Worm (Caenorhabditis elegans) whole organism, L4 larva: Measurements from ENCODE around the gene tps-2.

Experiments
- D1046.2 ChIP-seq: fragments of 200-800 bp; sonication (Bioruptor generic); IDR thresholded peaks from 2 replicates; pipeline ENCODE4 v1.3.6; 2022; ENCODE audit warnings: missing genetic modification characterization, missing compliant biosample characterization
- F10B5.3 ChIP-seq: sonication (generic microtip); optimal IDR thresholded peaks from 2 replicates; lab custom pipeline; 2016; ENCODE audit warnings: mild to moderate bottlenecking, missing genetic modification characterization, missing compliant biosample characterization
- F26F4.8 ChIP-seq: fragments of 200-800 bp; sonication (Bioruptor generic); conservative IDR thresholded peaks from 2 replicates; pipeline ENCODE4 v1.3.6; 2022; ENCODE audit warnings: missing genetic modification characterization, missing compliant biosample characterization
- F44E2.7 ChIP-seq: fragments of 200-800 bp; sonication (Bioruptor generic); IDR thresholded peaks from 2 replicates; pipeline ENCODE4 v2.1.2; 2022; ENCODE audit warnings: missing genetic modification characterization, missing compliant biosample characterization
- F49E8.2 ChIP-seq: sonication (generic microtip); optimal IDR thresholded peaks from 2 replicates; lab custom pipeline; 2016; ENCODE audit warnings: missing compliant biosample characterization, mild to moderate bottlenecking, missing genetic modification characterization, borderline replicate concordance
- T26A8.4 ChIP-seq: fragments of 200-800 bp; sonication (Bioruptor generic); IDR thresholded peaks from 2 replicates; pipeline ENCODE4 v1.3.6; 2022; ENCODE audit warnings: missing genetic modification characterization, missing compliant biosample characterization
- Y48G9A.11 ChIP-seq: fragments of 200-800 bp; sonication (Bioruptor generic); IDR thresholded peaks from 2 replicates; pipeline ENCODE4 v1.3.6; 2022; ENCODE audit warnings: missing genetic modification reagents, missing genetic modification characterization, missing compliant biosample characterization
- ZK337.2 ChIP-seq: fragments of 200-800 bp; sonication (Bioruptor generic); IDR thresholded peaks from 2 replicates; pipeline ENCODE4 v1.3.6; 2022; ENCODE audit warnings: missing genetic modification reagents, missing genetic modification characterization, missing compliant biosample characterization
- aha-1 ChIP-seq: fragments of 150-350 bp; peaks from one replicate; lab custom pipeline; 2014; ENCODE audit warnings: missing biosample characterization, missing genetic modification characterization
- arid-1 ChIP-seq: fragments of 200-800 bp; sonication (Bioruptor generic); conservative IDR thresholded peaks from 2 replicates; pipeline ENCODE4 v1.3.6; 2022; ENCODE audit warnings: missing genetic modification reagents, missing genetic modification characterization, missing compliant biosample characterization
- ceh-20 ChIP-seq: fragments of 200-800 bp; sonication (Bioruptor generic); IDR thresholded peaks from 2 replicates; pipeline ENCODE4 v1.3.6; 2022; ENCODE audit warnings: missing genetic modification reagents, missing genetic modification characterization, missing compliant biosample characterization
- ceh-44 ChIP-seq: fragments of 200-800 bp; sonication (Bioruptor generic); IDR thresholded peaks from 2 replicates; pipeline ENCODE4 v1.3.6; 2022; ENCODE audit warnings: missing genetic modification reagents, missing genetic modification characterization, missing compliant biosample characterization
- ceh-82 ChIP-seq: sonication (generic microtip); optimal IDR thresholded peaks from 2 replicates; lab custom pipeline; 2017; ENCODE audit warnings: missing biosample characterization, missing genetic modification characterization
- cey-2 ChIP-seq: sonication (generic microtip); optimal IDR thresholded peaks from 3 replicates; lab custom pipeline; 2017; ENCODE audit warnings: missing genetic modification characterization, mild to moderate bottlenecking, missing compliant biosample characterization, antibody characterized with exemption, borderline replicate concordance; ENCODE audit not compliant: insufficient read depth
- ctbp-1 ChIP-seq: fragments of 200-800 bp; sonication (Bioruptor generic); IDR thresholded peaks from 2 replicates; pipeline ENCODE4 v1.3.6; 2022; ENCODE audit warnings: missing genetic modification reagents, missing genetic modification characterization, missing compliant biosample characterization
- daf-12 ChIP-seq: fragments of 150-350 bp; optimal IDR thresholded peaks from 2 replicates; lab custom pipeline; 2014; ENCODE audit warnings: missing biosample characterization, missing genetic modification reagents, missing genetic modification characterization
- dmd-8 ChIP-seq: fragments of 200-800 bp; sonication (Bioruptor generic); IDR thresholded peaks from 2 replicates; pipeline ENCODE4 v1.3.6; 2022; ENCODE audit warnings: missing genetic modification characterization, missing compliant biosample characterization
- duxl-1 ChIP-seq: sonication (generic microtip); optimal IDR thresholded peaks from 2 replicates; lab custom pipeline; 2016; ENCODE audit warnings: mild to moderate bottlenecking, missing genetic modification characterization, moderate library complexity, missing compliant biosample characterization; ENCODE audit not compliant: poor library complexity
- egl-43 ChIP-seq: fragments of 200-800 bp; sonication (Bioruptor generic); IDR thresholded peaks from 2 replicates; pipeline ENCODE4 v1.3.6; 2022; ENCODE audit warnings: missing genetic modification reagents, missing genetic modification characterization, missing compliant biosample characterization
- gei-8 ChIP-seq: fragments of 200-800 bp; sonication (Bioruptor generic); optimal IDR thresholded peaks from 2 replicates; lab custom pipeline; 2018; ENCODE audit warnings: mild to moderate bottlenecking, missing genetic modification characterization, missing compliant biosample characterization
- hif-1 ChIP-seq, 2 experiments: sonication (generic microtip); optimal IDR thresholded peaks; 2 replicates each; lab custom pipeline; 2016 to 2017; ENCODE audit warnings: missing compliant biosample characterization in 2 of 2, missing genetic modification characterization in 2 of 2, missing genetic modification reagents in 2 of 2, missing genotype in 2 of 2, mild to moderate bottlenecking in 1 of 2
- hlh-11 ChIP-seq: fragments of 200-800 bp; sonication (Bioruptor generic); optimal IDR thresholded peaks from 2 replicates; lab custom pipeline; 2018; ENCODE audit warnings: mild to moderate bottlenecking, missing genetic modification characterization, missing compliant biosample characterization
- hlh-30 ChIP-seq: sonication (generic microtip); optimal IDR thresholded peaks from 2 replicates; lab custom pipeline; 2017; ENCODE audit warnings: antibody characterized with exemption, mild to moderate bottlenecking, missing genetic modification characterization, missing compliant biosample characterization; ENCODE audit not compliant: insufficient read depth
- hmg-1.1 ChIP-seq: fragments of 200-800 bp; sonication (Bioruptor generic); IDR thresholded peaks from 2 replicates; pipeline ENCODE4 v1.3.6; 2022; ENCODE audit warnings: missing genetic modification reagents, missing genetic modification characterization, missing compliant biosample characterization
- lim-7 ChIP-seq: fragments of 200-800 bp; sonication (Bioruptor generic); IDR thresholded peaks from 2 replicates; pipeline ENCODE4 v1.3.6; 2022; ENCODE audit warnings: missing genetic modification characterization, missing compliant biosample characterization
- lin-38 ChIP-seq: fragments of 200-800 bp; sonication (Bioruptor generic); IDR thresholded peaks from 2 replicates; pipeline ENCODE4 v1.3.6; 2022; ENCODE audit warnings: missing genetic modification reagents, missing genetic modification characterization, missing compliant biosample characterization
- lir-3 ChIP-seq: sonication (generic microtip); optimal IDR thresholded peaks from 2 replicates; lab custom pipeline; 2016; ENCODE audit warnings: mild to moderate bottlenecking, missing genetic modification characterization, missing compliant biosample characterization
- madf-5 ChIP-seq, 2 experiments: fragments of 200-800 bp; sonication (Bioruptor generic); IDR thresholded peaks; 2 replicates each; pipeline ENCODE4 v1.3.6; 2022; ENCODE audit warnings: missing compliant biosample characterization in 2 of 2, missing genetic modification characterization in 2 of 2
- mdt-29 ChIP-seq: fragments of 200-800 bp; sonication (Bioruptor generic); IDR thresholded peaks from 2 replicates; pipeline ENCODE4 v1.3.6; 2022; ENCODE audit warnings: missing genetic modification reagents, missing genetic modification characterization, missing compliant biosample characterization
- mep-1 ChIP-seq: fragments of 150-350 bp; sonication (generic microtip); optimal IDR thresholded peaks from 3 replicates; lab custom pipeline; 2014; ENCODE audit warnings: missing biosample characterization, missing genetic modification characterization
- mes-2 ChIP-seq: sonication (generic microtip); optimal IDR thresholded peaks from 2 replicates; lab custom pipeline; 2016; ENCODE audit warnings: missing genotype, mild to moderate bottlenecking, missing genetic modification characterization, missing compliant biosample characterization; ENCODE audit not compliant: poor library complexity, severe bottlenecking
- mxl-3 ChIP-seq: fragments of 200-800 bp; sonication (Bioruptor generic); optimal IDR thresholded peaks from 2 replicates; lab custom pipeline; 2018; ENCODE audit warnings: mild to moderate bottlenecking, missing genetic modification characterization, missing compliant biosample characterization
- nhr-11 ChIP-seq: fragments of 150-350 bp; optimal IDR thresholded peaks from 2 replicates; lab custom pipeline; 2014; ENCODE audit warnings: missing biosample characterization, missing genetic modification characterization
- nhr-237 ChIP-seq: sonication (generic microtip); optimal IDR thresholded peaks from 2 replicates; lab custom pipeline; 2017; ENCODE audit warnings: missing biosample characterization, missing genetic modification characterization
- nhr-28 ChIP-seq: fragments of 150-350 bp; optimal IDR thresholded peaks from 2 replicates; lab custom pipeline; 2014; ENCODE audit warnings: missing biosample characterization, missing genetic modification characterization
- nhr-76 ChIP-seq: fragments of 150-350 bp; optimal IDR thresholded peaks from 2 replicates; lab custom pipeline; 2014; ENCODE audit warnings: missing biosample characterization, missing genetic modification characterization
- rbr-2 ChIP-seq: sonication (generic microtip); optimal IDR thresholded peaks from 2 replicates; lab custom pipeline; 2016; ENCODE audit warnings: missing genotype, missing genetic modification characterization, missing compliant biosample characterization
- sdz-12 ChIP-seq: fragments of 200-800 bp; sonication (Bioruptor generic); optimal IDR thresholded peaks from 2 replicates; lab custom pipeline; 2018; ENCODE audit warnings: mild to moderate bottlenecking, missing genetic modification characterization, missing compliant biosample characterization
- set-16 ChIP-seq: fragments of 200-800 bp; sonication (Bioruptor generic); IDR thresholded peaks from 2 replicates; pipeline ENCODE4 v1.3.6; 2022; ENCODE audit warnings: missing genetic modification reagents, missing genetic modification characterization, missing compliant biosample characterization
- snpc-1.2 ChIP-seq: fragments of 200-800 bp; sonication (Bioruptor generic); IDR thresholded peaks from 2 replicates; pipeline ENCODE4 v1.3.6; 2022; ENCODE audit warnings: missing genetic modification reagents, missing genetic modification characterization, missing compliant biosample characterization
- snpc-4 ChIP-seq: fragments of 150-350 bp; optimal IDR thresholded peaks from 2 replicates; lab custom pipeline; 2014; ENCODE audit warnings: missing biosample characterization, missing genetic modification characterization
- tag-97 ChIP-seq: fragments of 200-800 bp; sonication (Bioruptor generic); IDR thresholded peaks from 2 replicates; pipeline ENCODE4 v1.3.6; 2022; ENCODE audit warnings: missing genetic modification characterization, missing compliant biosample characterization
- unc-39 ChIP-seq: sonication (generic microtip); optimal IDR thresholded peaks from 2 replicates; lab custom pipeline; 2017; ENCODE audit warnings: missing biosample characterization, missing genetic modification characterization
- unc-62 ChIP-seq, 3 experiments: fragments of 150-350 bp in 1 of 3; sonication (generic microtip); optimal IDR thresholded peaks in 2 of 3; peaks in 1 of 3; 1 replicate in 1 of 3; 2 replicates in 2 of 3; lab custom pipeline; 2014 to 2017; ENCODE audit warnings: missing biosample characterization in 3 of 3, missing genetic modification characterization in 3 of 3, missing genetic modification reagents in 3 of 3, missing genotype in 1 of 3
- vab-7 ChIP-seq: fragments of 200-800 bp; sonication (Bioruptor generic); IDR thresholded peaks from 2 replicates; pipeline ENCODE4 v1.3.6; 2022; ENCODE audit warnings: missing genetic modification reagents, missing genetic modification characterization, missing compliant biosample characterization
- zfp-2 ChIP-seq: sonication (generic microtip); optimal IDR thresholded peaks from 2 replicates; lab custom pipeline; 2016; ENCODE audit warnings: mild to moderate bottlenecking, missing genetic modification characterization, missing compliant biosample characterization
- zfp-3 ChIP-seq: fragments of 200-800 bp; sonication (Bioruptor generic); conservative IDR thresholded peaks from 2 replicates; pipeline ENCODE4 v1.3.6; 2022; ENCODE audit warnings: missing genetic modification reagents, missing genetic modification characterization, missing compliant biosample characterization

Gene tps-2

DNA sequence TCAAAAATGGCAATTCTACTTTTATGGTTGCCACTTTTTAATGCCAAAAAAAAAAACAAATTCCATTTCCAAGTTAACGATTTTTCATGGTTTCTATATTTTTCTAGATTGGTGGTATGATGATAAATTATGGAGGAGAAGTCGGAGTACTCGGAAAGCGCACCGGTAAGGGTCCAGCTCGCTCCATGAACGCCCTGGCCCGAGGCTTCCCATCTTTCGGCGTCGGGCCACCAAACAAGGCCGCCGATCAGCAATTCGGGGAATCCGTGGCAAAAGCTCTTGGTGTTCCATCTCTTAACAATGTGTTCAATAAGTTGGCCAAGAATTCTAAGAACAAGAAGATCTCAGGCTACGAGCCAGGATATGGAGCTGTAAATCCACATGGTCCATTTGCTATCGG is 33.3 kb downstream of the tps-2 start:
- TF ChIP-seq gei-8 (GFP tag; lab: Kevin White, UChicago) (no peak), aha-1 (tag; lab: Kevin White, UChicago) (peak; percentile 61), set-16 (GFP tag; lab: Robert Waterston, UW) (peak; percentile 63), snpc-4 (tag; lab: Kevin White, UChicago) (no peak)

DNA sequence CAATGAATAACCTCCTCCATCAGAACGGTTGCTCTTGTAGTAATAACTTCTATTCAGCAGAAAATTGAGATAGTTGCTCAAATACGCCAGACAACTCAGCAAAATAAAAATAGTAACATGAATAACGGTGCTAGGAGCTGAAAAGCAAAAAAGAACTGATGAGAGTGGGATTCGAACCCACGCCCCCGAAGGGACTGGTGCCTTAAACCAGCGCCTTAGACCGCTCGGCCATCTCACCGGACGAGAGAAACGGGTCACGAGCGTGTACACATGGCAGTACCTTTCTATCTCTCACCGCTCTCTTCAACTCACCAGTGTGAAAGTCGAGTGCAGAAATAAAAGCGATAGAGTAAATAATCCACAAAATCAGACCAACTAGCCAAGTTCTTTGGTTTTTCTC is 34.5 kb downstream of the tps-2 start:
- TF ChIP-seq D1046.2 (GFP tag; lab: Robert Waterston, UW) (0 out of 2 replicates have a peak, but pooled peaks have one; percentile 63), egl-43 (GFP tag; lab: Robert Waterston, UW) (peak; percentile 85), hlh-11 (peak; percentile 32), zfp-2 (tag; lab: Kevin White, UChicago) (no peak), lin-38 (peak; percentile 67), F44E2.7 (GFP tag; lab: Robert Waterston, UW) (no peak), Y48G9A.11 (GFP tag; lab: Robert Waterston, UW) (peak; percentile 71), hmg-1.1 (GFP tag; lab: Robert Waterston, UW) (peak; percentile 88), arid-1 (GFP tag; lab: Robert Waterston, UW) (peak; percentile 64; the same call in 1 of the 2 replicates), ceh-82 (tag; lab: Kevin White, UChicago) (no peak), unc-39 (tag; lab: Kevin White, UChicago) (no peak), sdz-12 (GFP tag; lab: Kevin White, UChicago) (peak; percentile 19), snpc-4 (tag; lab: Kevin White, UChicago) (peak; percentile 71), cey-2 (tag; lab: Kevin White, UChicago) (no peak), lim-7 (peak; percentile 76), lir-3 (tag; lab: Kevin White, UChicago) (no peak), vab-7 (GFP tag; lab: Robert Waterston, UW) (peak; percentile 71), hlh-30 (tag; lab: Kevin White, UChicago) (peak; percentile 65), F49E8.2 (no peak), ZK337.2 (GFP tag; lab: Robert Waterston, UW) (no peak), set-16 (GFP tag; lab: Robert Waterston, UW) (peak; percentile 29; the same call in 1 of the 2 replicates), rbr-2 (tag; lab: Kevin White, UChicago) (peak; percentile 38), ceh-44 (peak; percentile 5; the same call in 1 of the 2 replicates), daf-12 (tag; lab: Kevin White, UChicago) (no peak), F26F4.8 (GFP tag; lab: Robert Waterston, UW) (peak; percentile 83; the same call in 1 of the 2 replicates), mes-2 (tag; lab: Kevin White, UChicago) (peak; percentile 76), zfp-3 (peak; percentile 55; the same call in 1 of the 2 replicates), ctbp-1 (GFP tag; lab: Robert Waterston, UW) (peak; percentile 8; the same call in 1 of the 2 replicates), nhr-237 (no peak), T26A8.4 (GFP tag; lab: Robert Waterston, UW) (peak; percentile 59), mep-1 (tag; lab: Kevin White, UChicago) (no peak), hif-1 (tag; optimal IDR thresholded peaks at IDR 0.05; lab: Kevin White, UChicago) (no peak), unc-62 (GFP tag; optimal IDR thresholded peaks at IDR 0.05 in 1 of 2; lab: Kevin White, UChicago) (peak in 1 of 2 experiments; percentile 96), unc-62 (tag; optimal IDR thresholded peaks at IDR 0.05; lab: Kevin White, UChicago) (no peak), nhr-11 (peak; percentile 5), nhr-76 (tag; lab: Kevin White, UChicago) (no peak), F10B5.3 (tag; lab: Kevin White, UChicago) (no peak), ceh-20 (peak; percentile 67; the same call in 1 of the 2 replicates), snpc-1.2 (GFP tag; lab: Robert Waterston, UW) (no peak), madf-5 (GFP tag; IDR thresholded peaks at IDR 0.05; lab: Robert Waterston, UW) (peak; percentile 43 to 55; a peak in 1 of 4 replicates), dmd-8 (peak; percentile 84), mxl-3 (GFP tag; lab: Kevin White, UChicago) (peak; percentile 10), nhr-28 (tag; lab: Kevin White, UChicago) (peak; percentile 36), tag-97 (GFP tag; lab: Robert Waterston, UW) (no peak), mdt-29 (GFP tag; lab: Robert Waterston, UW) (no peak), duxl-1 (tag; lab: Kevin White, UChicago) (peak; percentile 28)
